In the genomic region with DNA sequence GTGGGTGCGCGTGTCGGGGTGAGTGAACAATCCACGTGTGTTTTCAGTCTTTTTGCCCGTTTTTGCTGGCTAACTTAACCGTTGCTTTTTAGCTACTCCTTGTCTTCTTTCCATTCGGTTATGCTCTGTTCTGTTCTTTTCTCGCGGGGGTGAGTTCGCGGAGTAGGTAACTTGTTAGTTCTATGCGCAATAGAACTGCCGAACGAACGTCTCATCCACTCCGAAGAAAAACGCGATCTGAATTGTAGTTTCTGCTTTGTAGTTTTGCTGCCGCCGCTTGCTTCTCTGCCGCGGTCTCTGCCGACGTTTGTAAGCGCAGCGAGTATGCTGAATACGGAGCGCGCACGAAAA, we compare ENCODE assay signal across 3 fruit fly cellular contexts.
A peak's percentile ranks its signal among the peaks of the same experiment; 100 is the strongest.
TF ChIP-seq lines count a peak whose summit lies in the region.

No protein-coding gene starts in this region.

- TF ChIP-seq CTCF in whole organism, embryonic (GFP tag; optimal IDR thresholded peaks at IDR 0.05; lab: Kevin White, UChicago): no peak

TF ChIP-seq in whole organism, adult, 20 proteins besides CTCF, POLR2A, EP300 and RAD21:
- TF ChIP-seq kay (GFP tag; lab: Kevin White, UChicago; ENCODE audit: borderline replicate concordance) (no peak), Clk (GFP tag; optimal IDR thresholded peaks at IDR 0.05; lab: Kevin White, UChicago) (peak; percentile 59), CG11617 (GFP tag; optimal IDR thresholded peaks at IDR 0.05; lab: Kevin White, UChicago) (no peak), CG7101 (tag; optimal IDR thresholded peaks at IDR 0.05; lab: Kevin White, UChicago) (no peak), cnc (optimal IDR thresholded peaks at IDR 0.05; lab: Kevin White, UChicago) (no peak), cic (GFP tag; optimal IDR thresholded peaks at IDR 0.05; lab: Kevin White, UChicago) (no peak), CG5204 (GFP tag; optimal IDR thresholded peaks at IDR 0.05; lab: Kevin White, UChicago) (no peak), CG14711 (tag; optimal IDR thresholded peaks at IDR 0.05; lab: Kevin White, UChicago) (no peak), Hr96 (GFP tag; optimal IDR thresholded peaks at IDR 0.05; lab: Kevin White, UChicago) (peak; percentile 35), pad (GFP tag; optimal IDR thresholded peaks at IDR 0.05; lab: Kevin White, UChicago) (peak; percentile 3), bab1 (GFP tag; optimal IDR thresholded peaks at IDR 0.05; lab: Kevin White, UChicago) (peak; percentile 50), CG7045 (GFP tag; optimal IDR thresholded peaks at IDR 0.05; lab: Kevin White, UChicago) (peak; percentile 37), tj (GFP tag; optimal IDR thresholded peaks at IDR 0.05; lab: Kevin White, UChicago) (peak; percentile 55), Mnt (GFP tag; optimal IDR thresholded peaks at IDR 0.05; lab: Kevin White, UChicago) (peak; percentile 48), CG12768 (GFP tag; optimal IDR thresholded peaks at IDR 0.05; lab: Kevin White, UChicago) (peak; percentile 45), CG1620 (GFP tag; optimal IDR thresholded peaks at IDR 0.05; lab: Kevin White, UChicago) (no peak), toe (GFP tag; optimal IDR thresholded peaks at IDR 0.05; lab: Kevin White, UChicago) (no peak), ovo (GFP tag; optimal IDR thresholded peaks at IDR 0.05; lab: Kevin White, UChicago) (peak; percentile 23), CG33017 (tag; optimal IDR thresholded peaks at IDR 0.05; lab: Kevin White, UChicago) (peak; percentile 20), Crg-1 (GFP tag; optimal IDR thresholded peaks at IDR 0.05; lab: Kevin White, UChicago) (no peak)

TF ChIP-seq in whole organism, embryonic, 481 proteins besides CTCF, POLR2A, EP300 and RAD21 (continues in another document):
- TF ChIP-seq MTF-1 (GFP tag; optimal IDR thresholded peaks at IDR 0.05; lab: Kevin White, UChicago; ENCODE audit: borderline replicate concordance) (peak; percentile 40), dm (GFP tag; optimal IDR thresholded peaks at IDR 0.05; lab: Kevin White, UChicago) (no peak), D (optimal IDR thresholded peaks at IDR 0.05; lab: Kevin White, UChicago) (no peak), D (GFP tag; optimal IDR thresholded peaks at IDR 0.05; lab: Kevin White, UChicago) (peak; percentile 2), ash1 (GFP tag; optimal IDR thresholded peaks at IDR 0.05; lab: Kevin White, UChicago) (peak; percentile 90), CG1603 (tag; optimal IDR thresholded peaks at IDR 0.05; lab: Kevin White, UChicago) (peak; percentile 28), lab (GFP tag; optimal IDR thresholded peaks at IDR 0.05; lab: Kevin White, UChicago) (peak; percentile 59), oc (tag; optimal IDR thresholded peaks at IDR 0.05; lab: Kevin White, UChicago) (peak; percentile 12), bab2 (GFP tag; optimal IDR thresholded peaks at IDR 0.05; lab: Kevin White, UChicago) (peak; percentile 11), gcm (GFP tag; optimal IDR thresholded peaks at IDR 0.05; lab: Kevin White, UChicago) (no peak), ems (GFP tag; optimal IDR thresholded peaks at IDR 0.05; lab: Kevin White, UChicago) (no peak), CG12155 (GFP tag; optimal IDR thresholded peaks at IDR 0.05; lab: Kevin White, UChicago) (peak; percentile 23), CG4617 (GFP tag; optimal IDR thresholded peaks at IDR 0.05; lab: Kevin White, UChicago; ENCODE audit: borderline replicate concordance) (no peak), sqz (GFP tag; optimal IDR thresholded peaks at IDR 0.05; lab: Kevin White, UChicago) (no peak), B-H2 (GFP tag; optimal IDR thresholded peaks at IDR 0.05; lab: Kevin White, UChicago) (peak; percentile 19), HLHmδ (GFP tag; optimal IDR thresholded peaks at IDR 0.05; lab: Kevin White, UChicago) (peak; percentile 54), CG11696 (GFP tag; IDR thresholded peaks at IDR 0.05; lab: Robert Waterston, UW) (no peak), CG12942 (GFP tag; optimal IDR thresholded peaks at IDR 0.05; lab: Kevin White, UChicago) (peak; percentile 14), wek (GFP tag; optimal IDR thresholded peaks at IDR 0.05; lab: Kevin White, UChicago) (peak; percentile 35), CG10462 (GFP tag; optimal IDR thresholded peaks at IDR 0.05; lab: Kevin White, UChicago) (no peak), Six4 (GFP tag; optimal IDR thresholded peaks at IDR 0.05; lab: Kevin White, UChicago) (peak; percentile 11), CG6254 (GFP tag; optimal IDR thresholded peaks at IDR 0.05; lab: Kevin White, UChicago) (peak; percentile 8), zfh2 (GFP tag; optimal IDR thresholded peaks at IDR 0.05; lab: Kevin White, UChicago) (no peak), CG14441 (GFP tag; IDR thresholded peaks at IDR 0.05; lab: Robert Waterston, UW) (no peak), NFAT (GFP tag; IDR thresholded peaks at IDR 0.05; lab: Robert Waterston, UW) (no peak), lilli (GFP tag; optimal IDR thresholded peaks at IDR 0.05; lab: Kevin White, UChicago) (peak; percentile 41), Hey (tag; optimal IDR thresholded peaks at IDR 0.05; lab: Kevin White, UChicago) (peak; percentile 7), p53 (GFP tag; optimal IDR thresholded peaks at IDR 0.05; lab: Kevin White, UChicago) (peak; percentile 29), CG17385 (GFP tag; optimal IDR thresholded peaks at IDR 0.05; lab: Kevin White, UChicago) (peak; percentile 18), CG8290 (GFP tag; optimal IDR thresholded peaks at IDR 0.05; lab: Kevin White, UChicago) (no peak), CG8290 (tag; optimal IDR thresholded peaks at IDR 0.05; lab: Kevin White, UChicago) (peak in 1 of 2 experiments; percentile 73), CG32767 (GFP tag; IDR thresholded peaks at IDR 0.05; lab: Robert Waterston, UW) (no peak), Nf-YA (GFP tag; IDR thresholded peaks at IDR 0.05; lab: Robert Waterston, UW) (no peak), crc (GFP tag; optimal IDR thresholded peaks at IDR 0.05; lab: Kevin White, UChicago) (no peak), CG6765 (GFP tag; optimal IDR thresholded peaks at IDR 0.05; lab: Kevin White, UChicago) (peak; percentile 12), Med (GFP tag; lab: Kevin White, UChicago) (peak; percentile 75)

TF ChIP-seq in whole organism, prepupa, 60 proteins besides CTCF, POLR2A, EP300 and RAD21:
- no peak for TF ChIP-seq CG1621 (tag; optimal IDR thresholded peaks at IDR 0.05; lab: Kevin White, UChicago)
- peak; percentile 12 for TF ChIP-seq CG3919 (GFP tag; optimal IDR thresholded peaks at IDR 0.05; lab: Kevin White, UChicago)
- TF ChIP-seq topi (GFP tag; optimal IDR thresholded peaks at IDR 0.05; lab: Kevin White, UChicago): no peak
- no peak for TF ChIP-seq CG8119 (GFP tag; IDR thresholded peaks at IDR 0.05; lab: Robert Waterston, UW)
